Worm (Caenorhabditis elegans): Measurements from ENCODE around the gene C06H2.7.

- TF ChIP-seq Y75B8A.6 (GFP tag; IDR thresholded peaks at IDR 0.05) (no peak), ZK546.5 (tag; optimal IDR thresholded peaks at IDR 0.05) (no peak), lin-13 (GFP tag; optimal IDR thresholded peaks at IDR 0.05) (no peak), fos-1 (tag; optimal IDR thresholded peaks at IDR 0.05) (no peak), aha-1 (tag) (no peak), duxl-1 (tag; optimal IDR thresholded peaks at IDR 0.05; ENCODE audit: poor library complexity) (no peak), ama-1 (optimal IDR thresholded peaks at IDR 0.05) (no peak), daf-19 (GFP tag; conservative IDR thresholded peaks at IDR 0.05) (no peak), daf-8 (GFP tag; IDR thresholded peaks at IDR 0.05) (no peak), nhr-76 (tag; optimal IDR thresholded peaks at IDR 0.05) (no peak), F37D6.2 (tag; optimal IDR thresholded peaks at IDR 0.05) (no peak), nhr-25 (tag; optimal IDR thresholded peaks at IDR 0.05; ENCODE audit: borderline replicate concordance, insufficient read depth) (no peak), zip-11 (GFP tag; IDR thresholded peaks at IDR 0.05) (no peak)
Observed at ce11 chrV:11172667-11173066, 28.1 kb upstream of the C06H2.7 start.

Data from whole organism, L4 larva.